ENCODE assay signal across 6 fruit fly cellular contexts in genomic region chrX:7694868-7695267, dm6.
TF ChIP-seq lines count a peak whose summit lies in the region.

No protein-coding gene starts in this region.

- TF ChIP-seq CTCF in whole organism, embryonic (GFP tag; optimal IDR thresholded peaks at IDR 0.05; lab: Kevin White, UChicago) = no peak

TF ChIP-seq in whole organism, 6 proteins besides CTCF, POLR2A, EP300 and RAD21:
- TF ChIP-seq psq (optimal IDR thresholded peaks at IDR 0.05; lab: Kevin White, UChicago) (no peak), Dll (optimal IDR thresholded peaks at IDR 0.05; lab: Kevin White, UChicago) (peak; percentile 75)

TF ChIP-seq in whole organism, adult, 20 proteins besides CTCF, POLR2A, EP300 and RAD21:
- no peak for TF ChIP-seq pad (GFP tag; optimal IDR thresholded peaks at IDR 0.05; lab: Kevin White, UChicago)
- TF ChIP-seq CG7045 (GFP tag; optimal IDR thresholded peaks at IDR 0.05; lab: Kevin White, UChicago) = no peak
- TF ChIP-seq Hr96 (GFP tag; optimal IDR thresholded peaks at IDR 0.05; lab: Kevin White, UChicago) = peak; percentile 8
- no peak for TF ChIP-seq CG1620 (GFP tag; optimal IDR thresholded peaks at IDR 0.05; lab: Kevin White, UChicago)
- TF ChIP-seq Mnt (GFP tag; optimal IDR thresholded peaks at IDR 0.05; lab: Kevin White, UChicago) = peak; percentile 80
- TF ChIP-seq bab1 (GFP tag; optimal IDR thresholded peaks at IDR 0.05; lab: Kevin White, UChicago) = no peak
- TF ChIP-seq CG33017 (tag; optimal IDR thresholded peaks at IDR 0.05; lab: Kevin White, UChicago) = no peak
- TF ChIP-seq CG14711 (tag; optimal IDR thresholded peaks at IDR 0.05; lab: Kevin White, UChicago) = no peak
- no peak for TF ChIP-seq ovo (GFP tag; optimal IDR thresholded peaks at IDR 0.05; lab: Kevin White, UChicago)
- no peak for TF ChIP-seq toe (GFP tag; optimal IDR thresholded peaks at IDR 0.05; lab: Kevin White, UChicago)
- no peak for TF ChIP-seq cic (GFP tag; optimal IDR thresholded peaks at IDR 0.05; lab: Kevin White, UChicago)

TF ChIP-seq in whole organism, embryonic, 481 proteins besides CTCF, POLR2A, EP300 and RAD21 (continues in another document):
- TF ChIP-seq Med (GFP tag; lab: Kevin White, UChicago) (peak; percentile 70), nom (GFP tag; optimal IDR thresholded peaks at IDR 0.05; lab: Kevin White, UChicago) (peak; percentile 49), cg (GFP tag; optimal IDR thresholded peaks at IDR 0.05; lab: Kevin White, UChicago) (peak; percentile 69), Sox100B (GFP tag; optimal IDR thresholded peaks at IDR 0.05; lab: Kevin White, UChicago) (no peak), dan (GFP tag; IDR thresholded peaks at IDR 0.05; lab: Robert Waterston, UW) (no peak), phol (tag; optimal IDR thresholded peaks at IDR 0.05; lab: Kevin White, UChicago) (peak; percentile 33), CG8290 (GFP tag; optimal IDR thresholded peaks at IDR 0.05; lab: Kevin White, UChicago) (no peak), CG8290 (tag; optimal IDR thresholded peaks at IDR 0.05; lab: Kevin White, UChicago) (peak in 1 of 2 experiments; percentile 35), MTF-1 (GFP tag; optimal IDR thresholded peaks at IDR 0.05; lab: Kevin White, UChicago; ENCODE audit: borderline replicate concordance) (peak; percentile 22), HLHmδ (GFP tag; optimal IDR thresholded peaks at IDR 0.05; lab: Kevin White, UChicago) (peak; percentile 56), CG2199 (GFP tag; IDR thresholded peaks at IDR 0.05; lab: Robert Waterston, UW) (0 out of 3 replicates have a peak, but pooled peaks have one; percentile 30), Bteb2 (GFP tag; optimal IDR thresholded peaks at IDR 0.05; lab: Kevin White, UChicago) (no peak), chinmo (GFP tag; IDR thresholded peaks at IDR 0.05; lab: Robert Waterston, UW; ENCODE audit: partially characterized antibody) (peak; percentile 66; the same call in 1 of the 4 replicates), cwo (GFP tag; optimal IDR thresholded peaks at IDR 0.05; lab: Kevin White, UChicago) (no peak), CG7372 (GFP tag; IDR thresholded peaks at IDR 0.05; lab: Robert Waterston, UW) (peak; percentile 92), CG13894 (tag; optimal IDR thresholded peaks at IDR 0.05; lab: Kevin White, UChicago) (no peak), grau (tag; optimal IDR thresholded peaks at IDR 0.05; lab: Kevin White, UChicago) (peak; percentile 12), CG34224 (GFP tag; IDR thresholded peaks at IDR 0.05; lab: Robert Waterston, UW; ENCODE audit: partially characterized antibody) (no peak), vvl (GFP tag; IDR thresholded peaks at IDR 0.05; lab: Robert Waterston, UW) (peak; percentile 25; the same call in 1 of the 2 replicates)

TF ChIP-seq in whole organism, prepupa, 60 proteins besides CTCF, POLR2A, EP300 and RAD21 (continues in another document):
- TF ChIP-seq Ets21C (GFP tag; optimal IDR thresholded peaks at IDR 0.05; lab: Kevin White, UChicago) (no peak), fd59A (GFP tag; optimal IDR thresholded peaks at IDR 0.05; lab: Kevin White, UChicago) (peak; percentile 11), CG16779 (tag; optimal IDR thresholded peaks at IDR 0.05; lab: Kevin White, UChicago) (no peak), CG6163 (GFP tag; IDR thresholded peaks at IDR 0.05; lab: Robert Waterston, UW) (peak; percentile 56; the same call in 2 of the 3 replicates), salr (GFP tag; optimal IDR thresholded peaks at IDR 0.05; lab: Kevin White, UChicago) (peak in 1 of 2 experiments; percentile 40), Hr38 (GFP tag; optimal IDR thresholded peaks at IDR 0.05; lab: Kevin White, UChicago) (no peak), vri (GFP tag; optimal IDR thresholded peaks at IDR 0.05; lab: Kevin White, UChicago) (peak; percentile 87), lz (GFP tag; optimal IDR thresholded peaks at IDR 0.05; lab: Kevin White, UChicago) (no peak), CG11902 (GFP tag; optimal IDR thresholded peaks at IDR 0.05; lab: Kevin White, UChicago) (no peak), CG3919 (GFP tag; optimal IDR thresholded peaks at IDR 0.05; lab: Kevin White, UChicago) (no peak), CG11762 (GFP tag; optimal IDR thresholded peaks at IDR 0.05; lab: Kevin White, UChicago; ENCODE audit: insufficient read depth) (no peak), Eip93F (GFP tag; optimal IDR thresholded peaks at IDR 0.05; lab: Kevin White, UChicago) (no peak), CG10669 (GFP tag; optimal IDR thresholded peaks at IDR 0.05; lab: Kevin White, UChicago) (peak; percentile 6), OdsH (GFP tag; optimal IDR thresholded peaks at IDR 0.05; lab: Kevin White, UChicago) (no peak), CG6276 (GFP tag; optimal IDR thresholded peaks at IDR 0.05; lab: Kevin White, UChicago) (no peak), fkh (GFP tag; optimal IDR thresholded peaks at IDR 0.05; lab: Kevin White, UChicago) (no peak), Sox14 (GFP tag; optimal IDR thresholded peaks at IDR 0.05; lab: Kevin White, UChicago) (no peak), net (GFP tag; optimal IDR thresholded peaks at IDR 0.05; lab: Kevin White, UChicago) (no peak), Sox102F (GFP tag; optimal IDR thresholded peaks at IDR 0.05; lab: Kevin White, UChicago) (no peak), pdm3 (GFP tag; optimal IDR thresholded peaks at IDR 0.05; lab: Kevin White, UChicago) (no peak), Hr4 (GFP tag; optimal IDR thresholded peaks at IDR 0.05; lab: Kevin White, UChicago) (no peak)

TF ChIP-seq in whole organism, pupa, 21 proteins besides CTCF, POLR2A, EP300 and RAD21:
- no peak for TF ChIP-seq CG10348 (GFP tag; IDR thresholded peaks at IDR 0.05; lab: Robert Waterston, UW)
- no peak for TF ChIP-seq Pif1A (GFP tag; optimal IDR thresholded peaks at IDR 0.05; lab: Kevin White, UChicago)
- peak; percentile 70 for TF ChIP-seq CG12605 (GFP tag; IDR thresholded peaks at IDR 0.05; lab: Robert Waterston, UW)
- peak; percentile 22 for TF ChIP-seq CG14655 (GFP tag; optimal IDR thresholded peaks at IDR 0.05; lab: Kevin White, UChicago)
- peak; percentile 14 for TF ChIP-seq CG17806 (tag; optimal IDR thresholded peaks at IDR 0.05; lab: Kevin White, UChicago)
- peak; percentile 58 for TF ChIP-seq gl (tag; optimal IDR thresholded peaks at IDR 0.05; lab: Kevin White, UChicago)
- peak; percentile 23 for TF ChIP-seq CG34367 (tag; optimal IDR thresholded peaks at IDR 0.05; lab: Kevin White, UChicago)
- TF ChIP-seq Snoo (tag; optimal IDR thresholded peaks at IDR 0.05; lab: Kevin White, UChicago) = peak; percentile 0
- peak; percentile 44 for TF ChIP-seq CG8159 (tag; optimal IDR thresholded peaks at IDR 0.05; lab: Kevin White, UChicago)
- TF ChIP-seq CG13204 (GFP tag; optimal IDR thresholded peaks at IDR 0.05; lab: Kevin White, UChicago) = peak; percentile 40
- TF ChIP-seq CG4496 (GFP tag; IDR thresholded peaks at IDR 0.05; lab: Robert Waterston, UW) = peak; percentile 72
- no peak for TF ChIP-seq EcR (GFP tag; optimal IDR thresholded peaks at IDR 0.05; lab: Kevin White, UChicago)
- peak; percentile 50; the same call in 1 of the 2 replicates for TF ChIP-seq Ets98B (GFP tag; IDR thresholded peaks at IDR 0.05; lab: Robert Waterston, UW)
- TF ChIP-seq CG15710 (tag; optimal IDR thresholded peaks at IDR 0.05; lab: Kevin White, UChicago) = peak; percentile 23
- no peak for TF ChIP-seq fd96Ca (GFP tag; IDR thresholded peaks at IDR 0.05; lab: Robert Waterston, UW)
TF ChIP-seq in whole organism, pupa: peak in this region for 11.

TF ChIP-seq in whole organism, wandering third instar larva, 38 proteins besides CTCF, POLR2A, EP300 and RAD21:
- TF ChIP-seq Hr83 (GFP tag; optimal IDR thresholded peaks at IDR 0.05; lab: Kevin White, UChicago; ENCODE audit: poor library complexity, severe bottlenecking) (peak; percentile 24), Dif (GFP tag; optimal IDR thresholded peaks at IDR 0.05; lab: Kevin White, UChicago; ENCODE audit: partially characterized antibody) (peak; percentile 89), dl (GFP tag; optimal IDR thresholded peaks at IDR 0.05; lab: Kevin White, UChicago; ENCODE audit: insufficient read depth in 1 of 2, partially characterized antibody in 2 of 2) (peak; percentile 28 to 80), Jra (GFP tag; optimal IDR thresholded peaks at IDR 0.05; lab: Kevin White, UChicago) (no peak), lola (GFP tag; optimal IDR thresholded peaks at IDR 0.05; lab: Kevin White, UChicago) (no peak), Vsx2 (GFP tag; optimal IDR thresholded peaks at IDR 0.05; lab: Kevin White, UChicago; ENCODE audit: partially characterized antibody) (no peak), sage (GFP tag; optimal IDR thresholded peaks at IDR 0.05; lab: Kevin White, UChicago) (no peak), h (GFP tag; optimal IDR thresholded peaks at IDR 0.05; lab: Kevin White, UChicago) (peak; percentile 17), HLH106 (tag; optimal IDR thresholded peaks at IDR 0.05; lab: Kevin White, UChicago) (no peak), Dfd (GFP tag; optimal IDR thresholded peaks at IDR 0.05; lab: Kevin White, UChicago) (no peak), Myc (optimal IDR thresholded peaks at IDR 0.05; lab: Kevin White, UChicago) (no peak), CG32264 (GFP tag; optimal IDR thresholded peaks at IDR 0.05; lab: Kevin White, UChicago) (no peak), tai (GFP tag; optimal IDR thresholded peaks at IDR 0.05; lab: Kevin White, UChicago) (no peak), Rel (GFP tag; optimal IDR thresholded peaks at IDR 0.05; lab: Kevin White, UChicago) (no peak), Rel (tag; optimal IDR thresholded peaks at IDR 0.05; lab: Kevin White, UChicago) (peak; percentile 30), foxo (GFP tag; optimal IDR thresholded peaks at IDR 0.05; lab: Kevin White, UChicago) (no peak), Hr78 (GFP tag; optimal IDR thresholded peaks at IDR 0.05; lab: Kevin White, UChicago) (no peak), Sp1 (GFP tag; optimal IDR thresholded peaks at IDR 0.05; lab: Kevin White, UChicago) (no peak), Abd-B (GFP tag; optimal IDR thresholded peaks at IDR 0.05; lab: Kevin White, UChicago) (no peak), br (GFP tag; optimal IDR thresholded peaks at IDR 0.05; lab: Kevin White, UChicago) (no peak), dmrt93B (GFP tag; optimal IDR thresholded peaks at IDR 0.05; lab: Kevin White, UChicago) (no peak), OdsH (GFP tag; optimal IDR thresholded peaks at IDR 0.05; lab: Kevin White, UChicago) (no peak)
TF ChIP-seq in whole organism, wandering third instar larva: peak in this region for 5.
